ENCODE assay signal across 2 fruit fly cellular contexts in the genomic region with DNA sequence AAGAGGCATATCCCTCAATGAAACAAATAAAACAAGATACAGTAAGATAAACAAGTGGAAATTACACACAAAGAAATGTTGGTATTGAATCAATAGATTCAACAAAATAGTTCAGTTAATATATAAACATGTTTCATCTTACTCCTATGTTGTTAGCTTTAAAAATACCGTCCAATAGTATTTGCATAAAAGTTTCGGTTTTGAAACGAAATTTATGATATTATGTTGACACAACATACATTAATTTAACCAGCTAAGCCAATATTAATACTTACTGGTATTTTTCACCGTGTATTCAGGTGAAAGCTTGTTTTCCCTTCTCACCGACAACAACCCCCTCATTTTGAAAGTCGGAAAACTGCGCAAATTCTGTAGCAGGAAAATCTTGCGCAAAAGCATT.
A peak's percentile ranks its signal among the peaks of the same experiment; 100 is the strongest.
TF ChIP-seq lines count a peak whose summit lies in the region.

No protein-coding gene starts in this region.

TF ChIP-seq in whole organism, embryonic, 481 proteins besides CTCF, POLR2A, EP300 and RAD21 (continued from another document and continues in another):
- TF ChIP-seq CG17612 (GFP tag; IDR thresholded peaks at IDR 0.05; lab: Robert Waterston, UW) (no peak), HLH54F (GFP tag; optimal IDR thresholded peaks at IDR 0.05; lab: Kevin White, UChicago) (peak; percentile 20), odd (GFP tag; optimal IDR thresholded peaks at IDR 0.05; lab: Kevin White, UChicago) (peak; percentile 61), corto (GFP tag; optimal IDR thresholded peaks at IDR 0.05; lab: Kevin White, UChicago) (no peak), nom (GFP tag; optimal IDR thresholded peaks at IDR 0.05; lab: Kevin White, UChicago) (no peak), CG6683 (GFP tag; optimal IDR thresholded peaks at IDR 0.05; lab: Kevin White, UChicago) (peak; percentile 52), Eip74EF (GFP tag; optimal IDR thresholded peaks at IDR 0.05; lab: Kevin White, UChicago) (peak in 1 of 2 experiments; percentile 34), CG9797 (GFP tag; optimal IDR thresholded peaks at IDR 0.05; lab: Kevin White, UChicago) (no peak), CG3281 (GFP tag; optimal IDR thresholded peaks at IDR 0.05; lab: Kevin White, UChicago) (peak; percentile 76), jing (GFP tag; optimal IDR thresholded peaks at IDR 0.05; lab: Kevin White, UChicago) (peak; percentile 37), Aef1 (GFP tag; IDR thresholded peaks at IDR 0.05; lab: Robert Waterston, UW) (no peak), dm (GFP tag; optimal IDR thresholded peaks at IDR 0.05; lab: Kevin White, UChicago) (peak; percentile 32), CG9817 (tag; optimal IDR thresholded peaks at IDR 0.05; lab: Kevin White, UChicago) (peak; percentile 49), CG14014 (GFP tag; IDR thresholded peaks at IDR 0.05; lab: Robert Waterston, UW) (no peak), Hsf (GFP tag; optimal IDR thresholded peaks at IDR 0.05; lab: Kevin White, UChicago) (peak; percentile 69), insv (GFP tag; optimal IDR thresholded peaks at IDR 0.05; lab: Kevin White, UChicago) (no peak), so (GFP tag; IDR thresholded peaks at IDR 0.05; lab: Robert Waterston, UW) (peak; percentile 69; the same call in 2 of the 3 replicates), MESR4 (GFP tag; optimal IDR thresholded peaks at IDR 0.05; lab: Kevin White, UChicago) (no peak), zen (tag; optimal IDR thresholded peaks at IDR 0.05; lab: Kevin White, UChicago) (peak; percentile 1), ac (GFP tag; optimal IDR thresholded peaks at IDR 0.05; lab: Kevin White, UChicago) (no peak), CG12104 (GFP tag; optimal IDR thresholded peaks at IDR 0.05; lab: Kevin White, UChicago) (peak; percentile 36), Xbp1 (GFP tag; optimal IDR thresholded peaks at IDR 0.05; lab: Kevin White, UChicago) (peak; percentile 64), cg (GFP tag; optimal IDR thresholded peaks at IDR 0.05; lab: Kevin White, UChicago) (no peak), sob (GFP tag; IDR thresholded peaks at IDR 0.05; lab: Robert Waterston, UW) (peak; percentile 54), Dll (GFP tag; IDR thresholded peaks at IDR 0.05; lab: Robert Waterston, UW; ENCODE audit: partially characterized antibody) (no peak), CG10543 (GFP tag; optimal IDR thresholded peaks at IDR 0.05; lab: Kevin White, UChicago) (peak; percentile 45), CG8359 (GFP tag; optimal IDR thresholded peaks at IDR 0.05; lab: Kevin White, UChicago; ENCODE audit: borderline replicate concordance) (peak; percentile 19), hkb (optimal IDR thresholded peaks at IDR 0.05; lab: Kevin White, UChicago) (no peak), hkb (GFP tag; IDR thresholded peaks at IDR 0.05; lab: Robert Waterston, UW) (peak; percentile 72), unc-4 (GFP tag; IDR thresholded peaks at IDR 0.05; lab: Robert Waterston, UW; ENCODE audit: partially characterized antibody) (no peak), CG3407 (GFP tag; optimal IDR thresholded peaks at IDR 0.05; lab: Kevin White, UChicago) (peak; percentile 33), btn (GFP tag; optimal IDR thresholded peaks at IDR 0.05; lab: Kevin White, UChicago) (no peak), CG11723 (GFP tag; optimal IDR thresholded peaks at IDR 0.05; lab: Kevin White, UChicago) (peak; percentile 37), CG10209 (GFP tag; optimal IDR thresholded peaks at IDR 0.05; lab: Kevin White, UChicago) (peak; percentile 61), CG8924 (tag; optimal IDR thresholded peaks at IDR 0.05; lab: Kevin White, UChicago) (peak; percentile 60), Fer3 (tag; optimal IDR thresholded peaks at IDR 0.05; lab: Kevin White, UChicago) (peak; percentile 77), fd102C (GFP tag; optimal IDR thresholded peaks at IDR 0.05; lab: Kevin White, UChicago) (no peak), CG17359 (tag; optimal IDR thresholded peaks at IDR 0.05; lab: Kevin White, UChicago) (peak; percentile 78), dimm (GFP tag; IDR thresholded peaks at IDR 0.05; lab: Robert Waterston, UW) (no peak), Dip2 (GFP tag; IDR thresholded peaks at IDR 0.05; lab: Robert Waterston, UW) (no peak), CG10565 (GFP tag; optimal IDR thresholded peaks at IDR 0.05; lab: Kevin White, UChicago) (no peak), vnd (GFP tag; IDR thresholded peaks at IDR 0.05; lab: Robert Waterston, UW; ENCODE audit: partially characterized antibody) (no peak), slp2 (GFP tag; optimal IDR thresholded peaks at IDR 0.05; lab: Kevin White, UChicago) (peak; percentile 10), emc (GFP tag; optimal IDR thresholded peaks at IDR 0.05; lab: Kevin White, UChicago) (no peak), chif (GFP tag; optimal IDR thresholded peaks at IDR 0.05; lab: Kevin White, UChicago) (peak in 1 of 2 experiments; percentile 63), hb (GFP tag; IDR thresholded peaks at IDR 0.05; lab: Robert Waterston, UW; ENCODE audit: partially characterized antibody) (no peak), bowl (GFP tag; IDR thresholded peaks at IDR 0.05; lab: Robert Waterston, UW) (no peak), Gug (GFP tag; IDR thresholded peaks at IDR 0.05; lab: Robert Waterston, UW) (no peak), CG6813 (GFP tag; optimal IDR thresholded peaks at IDR 0.05; lab: Kevin White, UChicago) (peak; percentile 68), fru (optimal IDR thresholded peaks at IDR 0.05; lab: Kevin White, UChicago) (no peak), ERR (GFP tag; optimal IDR thresholded peaks at IDR 0.05; lab: Kevin White, UChicago) (no peak), CG8281 (tag; optimal IDR thresholded peaks at IDR 0.05; lab: Kevin White, UChicago) (peak; percentile 55), sqz (GFP tag; optimal IDR thresholded peaks at IDR 0.05; lab: Kevin White, UChicago) (peak; percentile 5), wdn (GFP tag; IDR thresholded peaks at IDR 0.05; lab: Robert Waterston, UW) (no peak), zfh1 (GFP tag; IDR thresholded peaks at IDR 0.05; lab: Robert Waterston, UW) (no peak; the same call in 2 of the 3 replicates), jumu (GFP tag; optimal IDR thresholded peaks at IDR 0.05; lab: Kevin White, UChicago) (peak; percentile 35), Blimp-1 (GFP tag; optimal IDR thresholded peaks at IDR 0.05; lab: Kevin White, UChicago) (peak; percentile 70), CG43689 (GFP tag; IDR thresholded peaks at IDR 0.05; lab: Robert Waterston, UW) (no peak), wek (GFP tag; optimal IDR thresholded peaks at IDR 0.05; lab: Kevin White, UChicago) (peak; percentile 65), CG2120 (GFP tag; optimal IDR thresholded peaks at IDR 0.05; lab: Kevin White, UChicago) (peak; percentile 74), CG12299 (tag; optimal IDR thresholded peaks at IDR 0.05; lab: Kevin White, UChicago) (peak; percentile 80), CG10366 (GFP tag; IDR thresholded peaks at IDR 0.05; lab: Robert Waterston, UW) (peak; percentile 31), ewg (GFP tag; optimal IDR thresholded peaks at IDR 0.05; lab: Kevin White, UChicago) (peak; percentile 57), bbx (GFP tag; IDR thresholded peaks at IDR 0.05; lab: Robert Waterston, UW; ENCODE audit: partially characterized antibody) (no peak)

TF ChIP-seq in whole organism, prepupa, 60 proteins besides CTCF, POLR2A, EP300 and RAD21 (continued from another document):
- TF ChIP-seq CG11762 (GFP tag; optimal IDR thresholded peaks at IDR 0.05; lab: Kevin White, UChicago; ENCODE audit: insufficient read depth) (no peak), acj6 (GFP tag; optimal IDR thresholded peaks at IDR 0.05; lab: Kevin White, UChicago) (peak; percentile 42), achi (GFP tag; optimal IDR thresholded peaks at IDR 0.05; lab: Kevin White, UChicago) (peak; percentile 43), net (GFP tag; optimal IDR thresholded peaks at IDR 0.05; lab: Kevin White, UChicago) (peak; percentile 6), Blimp-1 (GFP tag; optimal IDR thresholded peaks at IDR 0.05; lab: Kevin White, UChicago) (no peak), CG8632 (GFP tag; optimal IDR thresholded peaks at IDR 0.05; lab: Kevin White, UChicago) (peak; percentile 17), fd59A (GFP tag; optimal IDR thresholded peaks at IDR 0.05; lab: Kevin White, UChicago) (no peak), OdsH (GFP tag; optimal IDR thresholded peaks at IDR 0.05; lab: Kevin White, UChicago) (peak; percentile 24), vri (GFP tag; optimal IDR thresholded peaks at IDR 0.05; lab: Kevin White, UChicago) (no peak), CG10669 (GFP tag; optimal IDR thresholded peaks at IDR 0.05; lab: Kevin White, UChicago) (peak; percentile 3), Eip78C (GFP tag; lab: Kevin White, UChicago) (peak; percentile 88), dac (GFP tag; optimal IDR thresholded peaks at IDR 0.05; lab: Kevin White, UChicago) (no peak), Ets96B (tag; optimal IDR thresholded peaks at IDR 0.05; lab: Kevin White, UChicago) (no peak), fd85E (GFP tag; optimal IDR thresholded peaks at IDR 0.05; lab: Kevin White, UChicago) (no peak), CG6276 (GFP tag; optimal IDR thresholded peaks at IDR 0.05; lab: Kevin White, UChicago) (peak; percentile 43), Hr38 (GFP tag; optimal IDR thresholded peaks at IDR 0.05; lab: Kevin White, UChicago) (no peak), topi (GFP tag; optimal IDR thresholded peaks at IDR 0.05; lab: Kevin White, UChicago) (peak; percentile 46), CG34406 (GFP tag; optimal IDR thresholded peaks at IDR 0.05; lab: Kevin White, UChicago) (peak; percentile 13), spab (GFP tag; optimal IDR thresholded peaks at IDR 0.05; lab: Kevin White, UChicago) (no peak), cyc (GFP tag; optimal IDR thresholded peaks at IDR 0.05; lab: Kevin White, UChicago) (no peak), CG3032 (tag; optimal IDR thresholded peaks at IDR 0.05; lab: Kevin White, UChicago) (no peak), CG8119 (GFP tag; IDR thresholded peaks at IDR 0.05; lab: Robert Waterston, UW) (peak; percentile 35; the same call in 1 of the 3 replicates), CG3919 (GFP tag; optimal IDR thresholded peaks at IDR 0.05; lab: Kevin White, UChicago) (peak; percentile 27), Met (GFP tag; optimal IDR thresholded peaks at IDR 0.05; lab: Kevin White, UChicago) (peak; percentile 34), Sox102F (GFP tag; optimal IDR thresholded peaks at IDR 0.05; lab: Kevin White, UChicago) (no peak), Ets21C (GFP tag; optimal IDR thresholded peaks at IDR 0.05; lab: Kevin White, UChicago) (peak; percentile 4), ss (GFP tag; optimal IDR thresholded peaks at IDR 0.05; lab: Kevin White, UChicago) (no peak), CG6163 (GFP tag; IDR thresholded peaks at IDR 0.05; lab: Robert Waterston, UW) (no peak), CG16779 (tag; optimal IDR thresholded peaks at IDR 0.05; lab: Kevin White, UChicago) (no peak), CG6854 (GFP tag; optimal IDR thresholded peaks at IDR 0.05; lab: Kevin White, UChicago) (no peak), esn (GFP tag; optimal IDR thresholded peaks at IDR 0.05; lab: Kevin White, UChicago) (peak; percentile 55), Hr39 (GFP tag; optimal IDR thresholded peaks at IDR 0.05; lab: Kevin White, UChicago) (peak; percentile 23), CG6792 (GFP tag; optimal IDR thresholded peaks at IDR 0.05; lab: Kevin White, UChicago) (peak; percentile 35), eg (GFP tag; IDR thresholded peaks at IDR 0.05; lab: Robert Waterston, UW) (no peak), CG7368 (GFP tag; optimal IDR thresholded peaks at IDR 0.05; lab: Kevin White, UChicago) (no peak), Gug (GFP tag; IDR thresholded peaks at IDR 0.05; lab: Robert Waterston, UW) (0 out of 2 replicates have a peak, but pooled peaks have one; percentile 35), Hr4 (GFP tag; optimal IDR thresholded peaks at IDR 0.05; lab: Kevin White, UChicago) (peak; percentile 69)
TF ChIP-seq in whole organism, prepupa: peak in this region for 32.
